Worm (Caenorhabditis elegans): ENCODE data around the gene asp-9.
A peak's percentile ranks its signal among the peaks of the same experiment; 100 is the strongest.

The asp-9 gene

DNA sequence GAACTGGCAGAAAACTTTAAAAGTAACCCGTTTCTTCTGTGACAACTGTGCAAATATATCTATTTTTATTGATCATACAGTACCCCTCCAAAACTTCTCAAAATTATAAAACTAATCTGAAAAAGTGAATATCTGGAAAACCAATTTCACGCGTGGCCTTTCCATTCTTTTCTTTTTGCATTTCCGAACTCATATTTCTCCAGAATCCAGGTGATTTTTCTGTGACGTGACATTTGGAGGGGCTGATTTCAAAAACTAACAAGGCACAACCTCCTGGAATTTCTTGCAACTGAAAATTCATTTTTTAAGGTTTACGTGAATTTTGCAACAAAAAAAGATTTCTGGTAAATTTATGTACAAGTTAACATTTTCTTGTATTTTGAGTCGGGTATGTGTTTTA lies 14.6 kb downstream of the asp-9 start:
- TF ChIP-seq lin-13 (GFP tag; optimal IDR thresholded peaks at IDR 0.05) (no peak), mxl-2 (GFP tag; conservative IDR thresholded peaks at IDR 0.05) (no peak), hif-1 (tag; optimal IDR thresholded peaks at IDR 0.05) (no peak), snpc-1.2 (GFP tag; IDR thresholded peaks at IDR 0.05) (no peak), unc-62 (GFP tag; optimal IDR thresholded peaks at IDR 0.05 in 1 of 2) (peak in 1 of 2 experiments; percentile 48), unc-62 (tag; optimal IDR thresholded peaks at IDR 0.05) (no peak)

DNA sequence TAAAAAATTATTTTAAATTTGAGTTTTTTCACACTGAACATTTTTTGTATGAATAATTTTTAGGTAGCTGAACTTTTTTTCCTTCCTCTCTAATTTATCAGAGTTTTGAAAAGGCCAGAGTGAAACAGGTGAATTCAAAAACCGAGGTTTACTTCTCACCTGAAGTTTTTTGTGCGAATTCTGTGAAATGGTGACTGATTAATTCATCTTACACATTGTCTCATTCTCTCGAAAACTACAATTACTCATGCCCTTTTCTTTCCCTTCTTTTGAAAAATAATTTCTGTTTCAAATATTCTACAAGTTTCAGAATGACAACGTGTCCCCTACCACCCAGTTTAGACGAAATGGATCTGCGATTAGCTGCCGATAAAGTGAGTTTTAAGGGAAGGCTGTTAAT lies 16.1 kb downstream of the asp-9 start, which contains the start of gene tkr-2:
Gene tkr-2, plus strand, starts transcription at position 301 of the 400 bp plus-strand sequence.
- TF ChIP-seq nhr-10 (tag; optimal IDR thresholded peaks at IDR 0.05), result no peak
- no peak for TF ChIP-seq lin-13 (GFP tag; optimal IDR thresholded peaks at IDR 0.05)
- TF ChIP-seq skn-1 (tag; optimal IDR thresholded peaks at IDR 0.05), result no peak
- TF ChIP-seq zfp-2 (tag; optimal IDR thresholded peaks at IDR 0.05), result no peak
- no peak for TF ChIP-seq nhr-28 (tag; optimal IDR thresholded peaks at IDR 0.05)
- TF ChIP-seq zag-1 (tag; optimal IDR thresholded peaks at IDR 0.05), result no peak
- no peak for TF ChIP-seq madf-5 (GFP tag; IDR thresholded peaks at IDR 0.05)
- TF ChIP-seq mxl-3 (GFP tag; optimal IDR thresholded peaks at IDR 0.05), result no peak
- TF ChIP-seq egl-43 (GFP tag; IDR thresholded peaks at IDR 0.05), result no peak
- TF ChIP-seq arid-1 (GFP tag; conservative IDR thresholded peaks at IDR 0.05), result no peak
- no peak for TF ChIP-seq F49E8.2 (tag; optimal IDR thresholded peaks at IDR 0.05; ENCODE audit: borderline replicate concordance)
- no peak for TF ChIP-seq ces-1 (GFP tag; optimal IDR thresholded peaks at IDR 0.05)
- TF ChIP-seq hmg-1.1 (GFP tag; IDR thresholded peaks at IDR 0.05), result no peak
- TF ChIP-seq spr-3 (GFP tag; optimal IDR thresholded peaks at IDR 0.05), result no peak
- TF ChIP-seq spr-1 (tag; optimal IDR thresholded peaks at IDR 0.05), result no peak

DNA sequence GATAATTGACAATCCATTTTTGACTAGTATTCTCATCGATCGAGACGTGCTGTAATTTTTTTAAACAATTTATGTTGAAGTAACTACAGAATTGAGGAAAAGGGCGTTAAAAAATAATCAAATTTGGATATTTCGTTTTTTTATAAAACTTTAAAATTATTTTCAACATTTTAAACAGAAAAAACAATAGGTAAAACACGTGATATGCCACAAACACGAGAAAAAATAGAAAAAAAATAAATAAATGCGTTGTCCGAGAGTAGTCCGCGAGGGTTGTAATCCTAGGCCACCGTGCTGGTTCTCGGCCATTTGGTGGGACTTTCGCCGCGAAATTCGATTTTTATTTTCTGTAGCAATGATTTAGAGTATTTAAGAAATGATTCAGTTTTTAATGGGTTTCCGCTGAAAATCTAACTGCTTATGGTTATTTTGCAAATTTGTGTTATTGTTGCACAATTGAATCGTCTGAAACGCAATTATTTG lies 20.6 kb downstream of the asp-9 start, which contains the start of gene C49A9.10:
Gene C49A9.10, minus strand, starts transcription at position 51 of the 483 bp plus-strand sequence.
- peak; percentile 69 for TF ChIP-seq duxl-1 (tag; optimal IDR thresholded peaks at IDR 0.05; ENCODE audit: poor library complexity)
- TF ChIP-seq unc-39 (tag; optimal IDR thresholded peaks at IDR 0.05), result no peak
- peak; percentile 76; the same call in 1 of the 2 replicates for TF ChIP-seq lin-38 (GFP tag; IDR thresholded peaks at IDR 0.05)
- TF ChIP-seq nhr-41 (GFP tag; IDR thresholded peaks at IDR 0.05), result no peak
- TF ChIP-seq set-16 (GFP tag; IDR thresholded peaks at IDR 0.05), result no peak
- no peak for TF ChIP-seq skn-1 (tag; optimal IDR thresholded peaks at IDR 0.05)
- TF ChIP-seq ceh-82 (tag; optimal IDR thresholded peaks at IDR 0.05), result no peak
- TF ChIP-seq dmd-9 (GFP tag; IDR thresholded peaks at IDR 0.05), result peak; percentile 83
- peak; percentile 76 for TF ChIP-seq mep-1 (tag; optimal IDR thresholded peaks at IDR 0.05)
- no peak for TF ChIP-seq lim-7 (GFP tag; IDR thresholded peaks at IDR 0.05)
- peak; percentile 55 for TF ChIP-seq ztf-7 (tag; optimal IDR thresholded peaks at IDR 0.05)
- TF ChIP-seq unc-130 (GFP tag; optimal IDR thresholded peaks at IDR 0.05), result peak; percentile 89
- TF ChIP-seq nhr-25 (tag; optimal IDR thresholded peaks at IDR 0.05; ENCODE audit: borderline replicate concordance, insufficient read depth), result no peak
- no peak for TF ChIP-seq zip-11 (GFP tag; IDR thresholded peaks at IDR 0.05)
- peak; percentile 52 for TF ChIP-seq aha-1 (tag)
- TF ChIP-seq snpc-1.2 (GFP tag; IDR thresholded peaks at IDR 0.05), result peak; percentile 95
- no peak for TF ChIP-seq daf-8 (GFP tag; IDR thresholded peaks at IDR 0.05)
- peak; percentile 98 for TF ChIP-seq dpl-1 (GFP tag; optimal IDR thresholded peaks at IDR 0.05)
- no peak for TF ChIP-seq F44E2.7 (GFP tag; IDR thresholded peaks at IDR 0.05)
- no peak for TF ChIP-seq mxl-2 (GFP tag; conservative IDR thresholded peaks at IDR 0.05)
- peak; percentile 94 for TF ChIP-seq ZK337.2 (GFP tag; IDR thresholded peaks at IDR 0.05)
- no peak for TF ChIP-seq dmd-8 (GFP tag; IDR thresholded peaks at IDR 0.05)
- TF ChIP-seq Y48G9A.11 (GFP tag; IDR thresholded peaks at IDR 0.05), result peak; percentile 74; the same call in 1 of the 2 replicates
- TF ChIP-seq nhr-111 (GFP tag; optimal IDR thresholded peaks at IDR 0.05), result no peak
- TF ChIP-seq tag-97 (GFP tag; IDR thresholded peaks at IDR 0.05), result no peak
- TF ChIP-seq dve-1 (tag; optimal IDR thresholded peaks at IDR 0.05; ENCODE audit: insufficient read depth), result peak; percentile 73
- TF ChIP-seq cey-2 (tag; optimal IDR thresholded peaks at IDR 0.05; ENCODE audit: borderline replicate concordance, insufficient read depth), result no peak
- TF ChIP-seq lin-39 (tag; optimal IDR thresholded peaks at IDR 0.05), result no peak
- no peak for TF ChIP-seq hlh-11 (tag; optimal IDR thresholded peaks at IDR 0.05)
- TF ChIP-seq nhr-10 (tag; optimal IDR thresholded peaks at IDR 0.05), result no peak
- no peak for TF ChIP-seq madf-9 (GFP tag; conservative IDR thresholded peaks at IDR 0.05)
- TF ChIP-seq mxl-3 (GFP tag; optimal IDR thresholded peaks at IDR 0.05), result no peak
- no peak for TF ChIP-seq daf-12 (tag; optimal IDR thresholded peaks at IDR 0.05)
